Fruit fly (Drosophila melanogaster) whole organism, embryonic: Measurements from ENCODE around the gene SrpRbeta.

Experiments used
- Ada2b ChIP-seq: fragments of 200-800 bp; sonication (Bioruptor generic); IDR thresholded peaks from 2 replicates; pipeline ENCODE4 v1.3.6; 2022; ENCODE audit warnings: missing biosample characterization, missing genetic modification characterization
- Aef1 ChIP-seq: fragments of 200-800 bp; sonication (Bioruptor generic); IDR thresholded peaks from 3 replicates; pipeline ENCODE4 v1.3.6; 2022; ENCODE audit warnings: missing biosample characterization, missing genetic modification characterization
- Atf3 ChIP-seq: fragments of 200-800 bp; sonication (Bioruptor generic); optimal IDR thresholded peaks from 3 replicates; lab custom pipeline; 2016; ENCODE audit warnings: missing biosample characterization, missing genetic modification characterization
- CG10959 ChIP-seq: fragments of 200-800 bp; sonication (Bioruptor generic); IDR thresholded peaks from 2 replicates; pipeline ENCODE4 v1.3.6; 2022; ENCODE audit warnings: missing biosample characterization, missing genetic modification characterization
- CG11560 ChIP-seq: fragments of 200-800 bp; sonication (Bioruptor generic); IDR thresholded peaks from 3 replicates; pipeline ENCODE4 v1.3.6; 2022; ENCODE audit warnings: missing biosample characterization, missing genetic modification characterization
- CG12299 ChIP-seq: fragments of 200-800 bp; sonication (Bioruptor generic); optimal IDR thresholded peaks from 2 replicates; lab custom pipeline; 2018; ENCODE audit warnings: missing biosample characterization, mild to moderate bottlenecking, missing genetic modification characterization
- CG13296 ChIP-seq: fragments of 200-800 bp; sonication (Bioruptor generic); optimal IDR thresholded peaks from 3 replicates; lab custom pipeline; 2018; ENCODE audit warnings: missing biosample characterization, mild to moderate bottlenecking, missing genetic modification characterization
- CG17912 ChIP-seq: fragments of 200-800 bp; sonication (Bioruptor generic); optimal IDR thresholded peaks from 2 replicates; lab custom pipeline; 2018; ENCODE audit warnings: missing biosample characterization, mild to moderate bottlenecking, missing genetic modification characterization
- CG18262 ChIP-seq: fragments of 200-800 bp; optimal IDR thresholded peaks from 3 replicates; lab custom pipeline; 2019; ENCODE audit warnings: missing biosample characterization, mild to moderate bottlenecking, missing genetic modification characterization, moderate library complexity
- CG2678 ChIP-seq: fragments of 200-800 bp; sonication (Bioruptor generic); optimal IDR thresholded peaks from 3 replicates; lab custom pipeline; 2019; ENCODE audit warnings: missing biosample characterization, mild to moderate bottlenecking, missing genetic modification characterization, moderate library complexity
- CG3281 ChIP-seq: fragments of 200-800 bp; sonication (Bioruptor generic); optimal IDR thresholded peaks from 3 replicates; lab custom pipeline; 2017; ENCODE audit warnings: missing biosample characterization, mild to moderate bottlenecking, missing genetic modification characterization
- CG3847 ChIP-seq: fragments of 200-800 bp; sonication (Bioruptor generic); IDR thresholded peaks from 2 replicates; pipeline ENCODE4 v1.3.6; 2022; ENCODE audit warnings: missing biosample characterization, missing genetic modification characterization
- CG6272 ChIP-seq: fragments of 200-800 bp; sonication (Bioruptor generic); IDR thresholded peaks from 2 replicates; pipeline ENCODE4 v1.3.6; 2022; ENCODE audit warnings: missing biosample characterization, missing genetic modification characterization
- CG7987 ChIP-seq: fragments of 200-800 bp; sonication (Bioruptor generic); optimal IDR thresholded peaks from 2 replicates; lab custom pipeline; 2018; ENCODE audit warnings: missing biosample characterization, mild to moderate bottlenecking, missing genetic modification characterization, moderate library complexity
- CG9727 ChIP-seq: fragments of 200-800 bp; sonication (Bioruptor generic); optimal IDR thresholded peaks from 3 replicates; lab custom pipeline; 2017; ENCODE audit warnings: missing biosample characterization, mild to moderate bottlenecking, missing genetic modification characterization
- CrebB ChIP-seq: fragments of 200-800 bp; sonication (Bioruptor generic); optimal IDR thresholded peaks from 3 replicates; lab custom pipeline; 2018; ENCODE audit warnings: missing biosample characterization, mild to moderate bottlenecking, missing genetic modification characterization
- Dip2 ChIP-seq: fragments of 200-800 bp; sonication (Bioruptor generic); IDR thresholded peaks from 2 replicates; pipeline ENCODE4 v1.3.6; 2022; ENCODE audit warnings: missing biosample characterization, missing genetic modification characterization
- Doc3 ChIP-seq: fragments of 200-800 bp; sonication (Bioruptor generic); IDR thresholded peaks from 3 replicates; pipeline ENCODE4 v1.3.6; 2022; ENCODE audit warnings: missing biosample characterization, missing genetic modification characterization; ENCODE audit not compliant: partially characterized antibody
- Elba2 ChIP-seq: fragments of 200-800 bp; sonication (Bioruptor generic); optimal IDR thresholded peaks from 3 replicates; lab custom pipeline; 2016; ENCODE audit warnings: missing biosample characterization, missing genetic modification characterization
- HLH3B ChIP-seq: fragments of 200-800 bp; sonication (Bioruptor generic); IDR thresholded peaks from 2 replicates; pipeline ENCODE4 v1.3.6; 2022; ENCODE audit warnings: missing biosample characterization, missing genetic modification characterization
- HLH4C ChIP-seq: fragments of 200-800 bp; sonication (Bioruptor generic); IDR thresholded peaks from 3 replicates; pipeline ENCODE4 v1.3.6; 2022; ENCODE audit warnings: missing biosample characterization, missing genetic modification characterization; ENCODE audit not compliant: partially characterized antibody
- Med ChIP-seq: fragments of 200-800 bp; sonication (Bioruptor generic); peaks from one replicate; lab custom pipeline; 2016; ENCODE audit warnings: missing biosample characterization, missing genetic modification characterization, mild to moderate bottlenecking, inconsistent platforms, moderate library complexity
- Nf-YC ChIP-seq: fragments of 200-800 bp; optimal IDR thresholded peaks from 3 replicates; lab custom pipeline; 2019; ENCODE audit warnings: missing biosample characterization, mild to moderate bottlenecking, missing genetic modification characterization, moderate library complexity
- Sin3A ChIP-seq: fragments of >200 bp; optimal IDR thresholded peaks from 2 replicates; lab custom pipeline; 2018
- Sox102F ChIP-seq: fragments of 200-800 bp; sonication (Bioruptor generic); optimal IDR thresholded peaks from 2 replicates; lab custom pipeline; 2018; ENCODE audit warnings: missing biosample characterization, mild to moderate bottlenecking, missing genetic modification characterization, moderate library complexity
- ab ChIP-seq: fragments of 200-800 bp; sonication (Bioruptor generic); optimal IDR thresholded peaks from 2 replicates; lab custom pipeline; 2016; ENCODE audit warnings: missing biosample characterization, missing genetic modification characterization
- ase ChIP-seq: fragments of 200-800 bp; sonication (Bioruptor generic); IDR thresholded peaks from 3 replicates; pipeline ENCODE4 v1.3.6; 2022; ENCODE audit warnings: missing biosample characterization, missing genetic modification characterization
- ash1 ChIP-seq: fragments of 200-800 bp; sonication (Bioruptor generic); optimal IDR thresholded peaks from 2 replicates; lab custom pipeline; 2018; ENCODE audit warnings: missing biosample characterization, mild to moderate bottlenecking, missing genetic modification characterization
- chn ChIP-seq: fragments of 200-800 bp; sonication (Bioruptor generic); optimal IDR thresholded peaks from 2 replicates; lab custom pipeline; 2016; ENCODE audit warnings: missing biosample characterization, missing genetic modification characterization
- ci ChIP-seq: fragments of 200-800 bp; sonication (Bioruptor generic); IDR thresholded peaks from 3 replicates; pipeline ENCODE4 v1.3.6; 2022; ENCODE audit warnings: missing biosample characterization, missing genetic modification characterization
- crol ChIP-seq: fragments of 200-800 bp; sonication (Bioruptor generic); IDR thresholded peaks from 2 replicates; pipeline ENCODE4 v1.3.6; 2022; ENCODE audit warnings: missing biosample characterization, missing genetic modification characterization
- dan ChIP-seq: fragments of 200-800 bp; sonication (Bioruptor generic); IDR thresholded peaks from 2 replicates; pipeline ENCODE4 v1.3.6; 2022; ENCODE audit warnings: missing biosample characterization, missing genetic modification characterization
- exex ChIP-seq: fragments of 200-800 bp; sonication (Bioruptor generic); optimal IDR thresholded peaks from 4 replicates; lab custom pipeline; 2018; ENCODE audit warnings: missing biosample characterization, mild to moderate bottlenecking, missing genetic modification characterization, moderate library complexity
- fd64A ChIP-seq: fragments of 200-800 bp; sonication (Bioruptor generic); optimal IDR thresholded peaks from 3 replicates; lab custom pipeline; 2018; ENCODE audit warnings: missing biosample characterization, mild to moderate bottlenecking, missing genetic modification characterization
- hth ChIP-seq: fragments of >200 bp; optimal IDR thresholded peaks from 2 replicates; lab custom pipeline; 2017; ENCODE audit warnings: inconsistent platforms
- kay ChIP-seq: fragments of 200-800 bp; sonication (Bioruptor generic); optimal IDR thresholded peaks from 2 replicates; lab custom pipeline; 2016; ENCODE audit warnings: missing biosample characterization, missing genetic modification characterization
- ken ChIP-seq: fragments of 200-800 bp; sonication (Bioruptor generic); IDR thresholded peaks from 3 replicates; pipeline ENCODE4 v1.3.6; 2022; ENCODE audit warnings: missing biosample characterization, missing genetic modification characterization
- lola ChIP-seq, 3 experiments: fragments of >200 bp in 2 of 3; fragments of 200-800 bp in 1 of 3; sonication (Bioruptor generic) in 1 of 3; optimal IDR thresholded peaks; 2 replicates each; lab custom pipeline; 2017 to 2019; ENCODE audit warnings: missing biosample characterization in 3 of 3, missing genetic modification characterization in 3 of 3, mild to moderate bottlenecking in 1 of 3, moderate library complexity in 1 of 3
- nerfin-2 ChIP-seq: fragments of 200-800 bp; sonication (Bioruptor generic); IDR thresholded peaks from 2 replicates; pipeline ENCODE4 v1.3.6; 2022; ENCODE audit warnings: missing biosample characterization, missing genetic modification characterization; ENCODE audit not compliant: partially characterized antibody
- peb ChIP-seq: fragments of 200-800 bp; sonication (Bioruptor generic); IDR thresholded peaks from 2 replicates; pipeline ENCODE4 v1.3.6; 2022; ENCODE audit warnings: missing biosample characterization, missing genetic modification characterization
- pum ChIP-seq: fragments of 200-800 bp; sonication (Bioruptor generic); optimal IDR thresholded peaks from 2 replicates; lab custom pipeline; 2016; ENCODE audit warnings: missing biosample characterization, missing genetic modification characterization
- run ChIP-seq: fragments of 200-800 bp; sonication (Bioruptor generic); optimal IDR thresholded peaks from 3 replicates; lab custom pipeline; 2018; ENCODE audit warnings: missing biosample characterization, mild to moderate bottlenecking, missing genetic modification characterization
- slbo ChIP-seq: fragments of 200-800 bp; sonication (Bioruptor generic); IDR thresholded peaks from 2 replicates; pipeline ENCODE4 v1.3.6; 2022; ENCODE audit warnings: missing biosample characterization, missing genetic modification characterization
- stc ChIP-seq: fragments of 200-800 bp; sonication (Bioruptor generic); IDR thresholded peaks from 2 replicates; pipeline ENCODE4 v1.3.6; 2022; ENCODE audit warnings: missing biosample characterization, missing genetic modification characterization
- stwl ChIP-seq: fragments of 200-800 bp; sonication (Bioruptor generic); optimal IDR thresholded peaks from 3 replicates; lab custom pipeline; 2018; ENCODE audit warnings: missing biosample characterization, mild to moderate bottlenecking, missing genetic modification characterization, moderate library complexity
- tll ChIP-seq, 2 experiments: fragments of 200-800 bp in 1 of 2; fragments of >200 bp in 1 of 2; sonication (Bioruptor generic) in 1 of 2; optimal IDR thresholded peaks; 2 replicates each; lab custom pipeline; 2017 to 2019; ENCODE audit warnings: missing biosample characterization in 2 of 2, missing genetic modification characterization in 2 of 2, mild to moderate bottlenecking in 1 of 2, moderate library complexity in 1 of 2
- ttk ChIP-seq: fragments of 200-800 bp; sonication (Bioruptor generic); IDR thresholded peaks from 2 replicates; pipeline ENCODE4 v2.1.2; 2022; ENCODE audit warnings: missing biosample characterization, missing genetic modification characterization
- vvl ChIP-seq: fragments of 200-800 bp; sonication (Bioruptor generic); IDR thresholded peaks from 2 replicates; pipeline ENCODE4 v1.3.6; 2022; ENCODE audit warnings: missing biosample characterization, missing genetic modification characterization
- z ChIP-seq: fragments of 200-800 bp; sonication (Bioruptor generic); IDR thresholded peaks from 3 replicates; pipeline ENCODE4 v1.3.6; 2022; ENCODE audit warnings: missing biosample characterization, missing genetic modification characterization
- zen ChIP-seq: fragments of 200-800 bp; sonication (Bioruptor generic); optimal IDR thresholded peaks from 3 replicates; lab custom pipeline; 2018; ENCODE audit warnings: missing biosample characterization, mild to moderate bottlenecking, missing genetic modification characterization, moderate library complexity

The SrpRbeta gene

dm6 chr3L:8749676-8750654 is 29.9 kb upstream of the SrpRbeta start, which contains the start of gene CG13306 (continued):
- TF ChIP-seq tll (GFP tag; optimal IDR thresholded peaks at IDR 0.05; lab: Kevin White, UChicago) (no peak), Dip2 (GFP tag; lab: Robert Waterston, UW) (no peak), CG9727 (GFP tag; lab: Kevin White, UChicago) (no peak), Nf-YC (tag; lab: Kevin White, UChicago) (peak; percentile 0), CG12299 (no peak), CG13296 (GFP tag; lab: Kevin White, UChicago) (no peak), CG10959 (GFP tag; lab: Robert Waterston, UW) (no peak), exex (tag; lab: Kevin White, UChicago) (no peak), lola (GFP tag; optimal IDR thresholded peaks at IDR 0.05; lab: Kevin White, UChicago) (no peak), CG17912 (GFP tag; lab: Kevin White, UChicago) (no peak), Sin3A (lab: Kevin White, UChicago) (no peak), pum (no peak), stwl (tag; lab: Kevin White, UChicago) (no peak), CG3847 (GFP tag; lab: Robert Waterston, UW) (0 out of 2 replicates have a peak, but pooled peaks have one; percentile 12), Sox102F (no peak), slbo (GFP tag; lab: Robert Waterston, UW) (peak; percentile 61), CrebB (tag; lab: Kevin White, UChicago) (no peak), ab (GFP tag; lab: Kevin White, UChicago) (no peak), Med (GFP tag; lab: Kevin White, UChicago) (peak; percentile 43), zen (tag; lab: Kevin White, UChicago) (no peak), crol (GFP tag; lab: Robert Waterston, UW) (no peak), HLH4C (GFP tag; lab: Robert Waterston, UW) (no peak), CG2678 (tag; lab: Kevin White, UChicago) (no peak), hth (lab: Kevin White, UChicago) (no peak), ase (GFP tag; lab: Robert Waterston, UW) (no peak), CG3281 (GFP tag; lab: Kevin White, UChicago) (no peak), CG6272 (no peak), CG7987 (GFP tag; lab: Kevin White, UChicago) (no peak), kay (no peak), fd64A (no peak), Ada2b (GFP tag; lab: Robert Waterston, UW) (no peak), nerfin-2 (GFP tag; lab: Robert Waterston, UW) (no peak), ash1 (GFP tag; lab: Kevin White, UChicago) (no peak), Atf3 (no peak), CG18262 (tag; lab: Kevin White, UChicago) (no peak), chn (no peak), CG11560 (no peak), ci (GFP tag; lab: Robert Waterston, UW) (no peak), stc (peak; percentile 50; the same call in 1 of the 2 replicates), ttk (GFP tag; lab: Robert Waterston, UW) (no peak), vvl (GFP tag; lab: Robert Waterston, UW) (peak; percentile 21; the same call in 1 of the 2 replicates), Doc3 (GFP tag; lab: Robert Waterston, UW) (no peak), z (no peak), Elba2 (GFP tag; lab: Kevin White, UChicago) (no peak), ken (0 out of 3 replicates have a peak, but pooled peaks have one; percentile 33), dan (GFP tag; lab: Robert Waterston, UW) (no peak), peb (GFP tag; lab: Robert Waterston, UW) (no peak), HLH3B (GFP tag; lab: Robert Waterston, UW) (peak; percentile 32; the same call in 1 of the 2 replicates), run (tag; lab: Kevin White, UChicago) (peak; percentile 18), Aef1 (0 out of 3 replicates have a peak, but pooled peaks have one; percentile 28)
